Fruit fly (Drosophila melanogaster) whole organism, embryonic: ENCODE measurements around the gene CG7579.

Experiments
- CG10267 ChIP-seq: fragments of 200-800 bp; sonication (Bioruptor generic); optimal IDR thresholded peaks from 2 replicates; lab custom pipeline; 2018; ENCODE audit warnings: missing biosample characterization, mild to moderate bottlenecking, missing genetic modification characterization, moderate library complexity
- CG10462 ChIP-seq: fragments of 200-800 bp; sonication (Bioruptor generic); optimal IDR thresholded peaks from 2 replicates; lab custom pipeline; 2016; ENCODE audit warnings: missing biosample characterization, missing genetic modification characterization
- CG10959 ChIP-seq: fragments of 200-800 bp; sonication (Bioruptor generic); IDR thresholded peaks from 2 replicates; pipeline ENCODE4 v1.3.6; 2022; ENCODE audit warnings: missing biosample characterization, missing genetic modification characterization
- CG12219 ChIP-seq: fragments of 200-800 bp; sonication (Bioruptor generic); optimal IDR thresholded peaks from 3 replicates; lab custom pipeline; 2018; ENCODE audit warnings: missing biosample characterization, mild to moderate bottlenecking, missing genetic modification characterization
- CG12744 ChIP-seq: fragments of 200-800 bp; sonication (Bioruptor generic); optimal IDR thresholded peaks from 2 replicates; lab custom pipeline; 2016; ENCODE audit warnings: missing biosample characterization, missing genetic modification characterization
- CG13775 ChIP-seq: fragments of 200-800 bp; sonication (Bioruptor generic); optimal IDR thresholded peaks from 3 replicates; lab custom pipeline; 2017; ENCODE audit warnings: missing biosample characterization, mild to moderate bottlenecking, missing genetic modification characterization
- CG15696 ChIP-seq: fragments of 200-800 bp; sonication (Bioruptor generic); optimal IDR thresholded peaks from 2 replicates; lab custom pipeline; 2019; ENCODE audit warnings: missing biosample characterization, mild to moderate bottlenecking, missing genetic modification characterization, moderate library complexity
- CG1603 ChIP-seq: fragments of 200-800 bp; sonication (Bioruptor generic); optimal IDR thresholded peaks from 2 replicates; lab custom pipeline; 2019; ENCODE audit warnings: missing biosample characterization, mild to moderate bottlenecking, missing genetic modification characterization, moderate library complexity
- CG16815 ChIP-seq: fragments of 200-800 bp; sonication (Bioruptor generic); optimal IDR thresholded peaks from 3 replicates; lab custom pipeline; 2017; ENCODE audit warnings: missing biosample characterization, mild to moderate bottlenecking, missing genetic modification characterization
- CG17361 ChIP-seq: fragments of 200-800 bp; sonication (Bioruptor generic); IDR thresholded peaks from 3 replicates; pipeline ENCODE4 v1.3.6; 2022; ENCODE audit warnings: missing biosample characterization, missing genetic modification characterization
- CG17568 ChIP-seq: fragments of 200-800 bp; sonication (Bioruptor generic); optimal IDR thresholded peaks from 2 replicates; lab custom pipeline; 2018; ENCODE audit warnings: missing biosample characterization, mild to moderate bottlenecking, missing genetic modification characterization, moderate library complexity
- CG18262 ChIP-seq: fragments of 200-800 bp; optimal IDR thresholded peaks from 3 replicates; lab custom pipeline; 2019; ENCODE audit warnings: missing biosample characterization, mild to moderate bottlenecking, missing genetic modification characterization, moderate library complexity
- CG31441 ChIP-seq: fragments of 200-800 bp; sonication (Bioruptor generic); IDR thresholded peaks from 2 replicates; pipeline ENCODE4 v1.3.6; 2022; ENCODE audit warnings: missing biosample characterization, missing genetic modification characterization
- CG5245 ChIP-seq: fragments of 200-800 bp; sonication (Bioruptor generic); optimal IDR thresholded peaks from 3 replicates; lab custom pipeline; 2016; ENCODE audit warnings: missing biosample characterization, missing genetic modification characterization
- CG6689 ChIP-seq: fragments of 200-800 bp; sonication (Bioruptor generic); IDR thresholded peaks from 2 replicates; pipeline ENCODE4 v1.3.6; 2022; ENCODE audit warnings: missing biosample characterization, missing genetic modification characterization
- CG6813 ChIP-seq: fragments of 200-800 bp; sonication (Bioruptor generic); optimal IDR thresholded peaks from 2 replicates; lab custom pipeline; 2017; ENCODE audit warnings: missing biosample characterization, missing genetic modification characterization, mild to moderate bottlenecking, moderate library complexity, missing genetic modification reagents
- CG7556 ChIP-seq: fragments of 200-800 bp; sonication (Bioruptor generic); optimal IDR thresholded peaks from 2 replicates; lab custom pipeline; 2017; ENCODE audit warnings: missing biosample characterization, mild to moderate bottlenecking, missing genetic modification characterization
- CG7839 ChIP-seq: fragments of 200-800 bp; sonication (Bioruptor generic); optimal IDR thresholded peaks from 3 replicates; lab custom pipeline; 2018; ENCODE audit warnings: missing biosample characterization, mild to moderate bottlenecking, missing genetic modification characterization, moderate library complexity
- CG8388 ChIP-seq: fragments of 200-800 bp; sonication (Bioruptor generic); optimal IDR thresholded peaks from 2 replicates; lab custom pipeline; 2019; ENCODE audit warnings: missing biosample characterization, mild to moderate bottlenecking, missing genetic modification characterization, moderate library complexity
- CG8924 ChIP-seq: fragments of 200-800 bp; optimal IDR thresholded peaks from 3 replicates; lab custom pipeline; 2019; ENCODE audit warnings: missing biosample characterization, mild to moderate bottlenecking, missing genetic modification characterization, moderate library complexity
- CG9215 ChIP-seq: fragments of 200-800 bp; sonication (Bioruptor generic); IDR thresholded peaks from 2 replicates; pipeline ENCODE4 v1.3.6; 2022; ENCODE audit warnings: missing biosample characterization, missing genetic modification characterization
- CG9727 ChIP-seq: fragments of 200-800 bp; sonication (Bioruptor generic); optimal IDR thresholded peaks from 3 replicates; lab custom pipeline; 2017; ENCODE audit warnings: missing biosample characterization, mild to moderate bottlenecking, missing genetic modification characterization
- CG9817 ChIP-seq: fragments of 200-800 bp; sonication (Bioruptor generic); optimal IDR thresholded peaks from 2 replicates; lab custom pipeline; 2018; ENCODE audit warnings: missing biosample characterization, mild to moderate bottlenecking, missing genetic modification characterization, moderate library complexity
- CoRest ChIP-seq: fragments of 200-800 bp; sonication (Bioruptor generic); optimal IDR thresholded peaks from 3 replicates; lab custom pipeline; 2018; ENCODE audit warnings: missing biosample characterization, mild to moderate bottlenecking, missing genetic modification characterization, moderate library complexity
- D19A ChIP-seq: fragments of 200-800 bp; optimal IDR thresholded peaks from 3 replicates; lab custom pipeline; 2019; ENCODE audit warnings: missing biosample characterization, mild to moderate bottlenecking, missing genetic modification characterization, moderate library complexity
- Gug ChIP-seq: fragments of 200-800 bp; sonication (Bioruptor generic); IDR thresholded peaks from 4 replicates; pipeline ENCODE4 v1.3.6; 2022; ENCODE audit warnings: missing biosample characterization, missing genetic modification characterization
- Hr3 ChIP-seq: fragments of 200-800 bp; sonication (Bioruptor generic); optimal IDR thresholded peaks from 3 replicates; lab custom pipeline; 2016; ENCODE audit warnings: missing biosample characterization, missing genetic modification characterization
- Neu2 ChIP-seq: fragments of 200-800 bp; sonication (Bioruptor generic); optimal IDR thresholded peaks from 3 replicates; lab custom pipeline; 2016; ENCODE audit warnings: missing biosample characterization, missing genetic modification characterization, borderline replicate concordance
- Spps ChIP-seq: fragments of 200-800 bp; sonication (Bioruptor generic); optimal IDR thresholded peaks from 2 replicates; lab custom pipeline; 2018; ENCODE audit warnings: missing biosample characterization, mild to moderate bottlenecking, missing genetic modification characterization
- Xrp1 ChIP-seq: fragments of 200-800 bp; sonication (Bioruptor generic); IDR thresholded peaks from 2 replicates; pipeline ENCODE4 v1.3.6; 2022; ENCODE audit warnings: missing biosample characterization, missing genetic modification characterization
- YL-1 ChIP-seq: fragments of 200-800 bp; sonication (Bioruptor generic); optimal IDR thresholded peaks from 3 replicates; lab custom pipeline; 2017; ENCODE audit warnings: missing biosample characterization, mild to moderate bottlenecking, missing genetic modification characterization
- ac ChIP-seq: fragments of 200-800 bp; sonication (Bioruptor generic); optimal IDR thresholded peaks from 3 replicates; lab custom pipeline; 2017; ENCODE audit warnings: missing biosample characterization, mild to moderate bottlenecking, missing genetic modification characterization
- ara ChIP-seq: fragments of 200-800 bp; sonication (Bioruptor generic); IDR thresholded peaks from 2 replicates; pipeline ENCODE4 v1.3.6; 2022; ENCODE audit warnings: missing biosample characterization, missing genetic modification characterization
- az2 ChIP-seq: fragments of 200-800 bp; sonication (Bioruptor generic); optimal IDR thresholded peaks from 3 replicates; lab custom pipeline; 2016; ENCODE audit warnings: missing biosample characterization, missing genetic modification characterization
- crc ChIP-seq: fragments of 200-800 bp; sonication (Bioruptor generic); optimal IDR thresholded peaks from 2 replicates; lab custom pipeline; 2016; ENCODE audit warnings: missing biosample characterization, missing genetic modification characterization
- hb ChIP-seq: fragments of 200-800 bp; sonication (Bioruptor generic); IDR thresholded peaks from 3 replicates; pipeline ENCODE4 v1.3.6; 2022; ENCODE audit warnings: missing biosample characterization, missing genetic modification characterization; ENCODE audit not compliant: partially characterized antibody
- klu ChIP-seq: fragments of 200-800 bp; sonication (Bioruptor generic); IDR thresholded peaks from 2 replicates; pipeline ENCODE4 v1.3.6; 2022; ENCODE audit warnings: missing biosample characterization, missing genetic modification characterization
- lola ChIP-seq, 3 experiments: fragments of >200 bp in 2 of 3; fragments of 200-800 bp in 1 of 3; sonication (Bioruptor generic) in 1 of 3; optimal IDR thresholded peaks; 2 replicates each; lab custom pipeline; 2017 to 2019; ENCODE audit warnings: missing biosample characterization in 3 of 3, missing genetic modification characterization in 3 of 3, mild to moderate bottlenecking in 1 of 3, moderate library complexity in 1 of 3
- nmo ChIP-seq: fragments of 200-800 bp; sonication (Bioruptor generic); optimal IDR thresholded peaks from 2 replicates; lab custom pipeline; 2018; ENCODE audit warnings: missing biosample characterization, mild to moderate bottlenecking, missing genetic modification characterization, moderate library complexity
- phol ChIP-seq: fragments of 200-800 bp; sonication (Bioruptor generic); optimal IDR thresholded peaks from 3 replicates; lab custom pipeline; 2018; ENCODE audit warnings: missing biosample characterization, mild to moderate bottlenecking, missing genetic modification characterization, moderate library complexity
- prd ChIP-seq, 3 experiments: fragments of >200 bp in 2 of 3; fragments of 200-800 bp in 1 of 3; sonication (Bioruptor generic) in 1 of 3; optimal IDR thresholded peaks in 2 of 3; IDR thresholded peaks in 1 of 3; 2 replicates in 2 of 3; 3 replicates in 1 of 3; pipeline versions ENCODE4 v1.3.6 to Lab custom; 2017 to 2022; ENCODE audit warnings: missing biosample characterization in 1 of 3, missing genetic modification characterization in 1 of 3
- sens ChIP-seq: fragments of 200-800 bp; sonication (Bioruptor generic); peaks from one replicate; lab custom pipeline; 2016; ENCODE audit warnings: missing biosample characterization, missing genetic modification characterization
- sens-2 ChIP-seq: fragments of 200-800 bp; sonication (Bioruptor generic); IDR thresholded peaks from 2 replicates; pipeline ENCODE4 v1.3.6; 2022; ENCODE audit warnings: missing biosample characterization, missing genetic modification characterization
- tgo ChIP-seq: fragments of 200-800 bp; sonication (Bioruptor generic); IDR thresholded peaks from 3 replicates; pipeline ENCODE4 v1.3.6; 2022; ENCODE audit warnings: missing biosample characterization, missing genetic modification characterization
- tll ChIP-seq, 2 experiments: fragments of 200-800 bp in 1 of 2; fragments of >200 bp in 1 of 2; sonication (Bioruptor generic) in 1 of 2; optimal IDR thresholded peaks; 2 replicates each; lab custom pipeline; 2017 to 2019; ENCODE audit warnings: missing biosample characterization in 2 of 2, missing genetic modification characterization in 2 of 2, mild to moderate bottlenecking in 1 of 2, moderate library complexity in 1 of 2
- trem ChIP-seq: fragments of 200-800 bp; optimal IDR thresholded peaks from 3 replicates; lab custom pipeline; 2019; ENCODE audit warnings: missing biosample characterization, mild to moderate bottlenecking, missing genetic modification characterization, moderate library complexity
- twi ChIP-seq: fragments of 200-800 bp; optimal IDR thresholded peaks from 2 replicates; lab custom pipeline; 2019; ENCODE audit warnings: missing biosample characterization, mild to moderate bottlenecking, missing genetic modification characterization, moderate library complexity
- zen ChIP-seq: fragments of 200-800 bp; sonication (Bioruptor generic); optimal IDR thresholded peaks from 3 replicates; lab custom pipeline; 2018; ENCODE audit warnings: missing biosample characterization, mild to moderate bottlenecking, missing genetic modification characterization, moderate library complexity
- zf30C ChIP-seq: fragments of 200-800 bp; sonication (Bioruptor generic); optimal IDR thresholded peaks from 3 replicates; lab custom pipeline; 2018; ENCODE audit warnings: missing biosample characterization, mild to moderate bottlenecking, missing genetic modification characterization

CG7579 gene

DNA sequence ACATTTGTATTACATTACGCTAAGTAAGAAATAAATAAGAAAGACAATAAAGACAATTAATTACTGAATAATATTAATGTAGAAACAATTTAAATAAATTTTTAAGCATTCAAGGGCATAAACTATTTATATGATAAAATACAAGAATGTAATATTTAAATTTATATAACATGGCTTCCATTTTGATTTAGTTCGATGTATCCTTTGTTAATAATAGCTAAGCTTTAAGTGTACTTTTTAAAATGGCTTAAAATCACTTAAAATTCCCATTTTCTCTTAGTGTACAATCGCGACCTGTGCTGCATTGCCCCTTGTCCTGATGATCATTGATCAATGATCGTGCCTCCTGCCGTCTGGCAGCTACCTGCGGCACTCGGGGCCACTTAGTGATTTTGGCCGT, 12.8 kb downstream of the CG7579 start (continued):
- TF ChIP-seq CG5245 (GFP tag; lab: Kevin White, UChicago) (no peak), zf30C (GFP tag; lab: Kevin White, UChicago) (peak; percentile 83), CG9727 (GFP tag; lab: Kevin White, UChicago) (peak; percentile 81), D19A (tag; lab: Kevin White, UChicago) (peak; percentile 34), sens (GFP tag; lab: Kevin White, UChicago) (peak; percentile 42), CG17361 (GFP tag; lab: Robert Waterston, UW) (peak; percentile 72), CG8924 (peak; percentile 56), trem (tag; lab: Kevin White, UChicago) (peak; percentile 8), Xrp1 (GFP tag; lab: Robert Waterston, UW) (peak; percentile 66; the same call in 1 of the 2 replicates), tll (GFP tag; optimal IDR thresholded peaks at IDR 0.05; lab: Kevin White, UChicago) (peak in 1 of 2 experiments; percentile 3), zen (tag; lab: Kevin White, UChicago) (peak; percentile 73), prd (optimal IDR thresholded peaks at IDR 0.05; lab: Kevin White, UChicago) (no peak), prd (GFP tag; IDR thresholded peaks at IDR 0.05; lab: Robert Waterston, UW) (peak; percentile 40; the same call in 1 of the 3 replicates), CG10462 (GFP tag; lab: Kevin White, UChicago) (no peak), CG12744 (GFP tag; lab: Kevin White, UChicago) (no peak), CG15696 (peak; percentile 80), CG18262 (tag; lab: Kevin White, UChicago) (peak; percentile 81), Gug (GFP tag; lab: Robert Waterston, UW) (no peak), hb (GFP tag; lab: Robert Waterston, UW) (no peak), CG7839 (tag; lab: Kevin White, UChicago) (peak; percentile 12), az2 (GFP tag; lab: Kevin White, UChicago) (peak; percentile 12), CG9215 (no peak), CG7556 (GFP tag; lab: Kevin White, UChicago) (peak; percentile 6), CG16815 (GFP tag; lab: Kevin White, UChicago) (peak; percentile 27), CG6813 (peak; percentile 25), sens-2 (GFP tag; lab: Robert Waterston, UW) (no peak), Hr3 (GFP tag; lab: Kevin White, UChicago) (peak; percentile 9), CG8388 (GFP tag; lab: Kevin White, UChicago) (peak; percentile 19), CG17568 (GFP tag; lab: Kevin White, UChicago) (no peak), phol (tag; lab: Kevin White, UChicago) (peak; percentile 48), CoRest (tag; lab: Kevin White, UChicago) (peak; percentile 37), CG1603 (tag; lab: Kevin White, UChicago) (no peak), lola (GFP tag; optimal IDR thresholded peaks at IDR 0.05; lab: Kevin White, UChicago) (peak in 1 of 3 experiments; percentile 86), ac (GFP tag; lab: Kevin White, UChicago) (peak; percentile 68), ara (0 out of 2 replicates have a peak, but pooled peaks have one; percentile 24), CG6689 (GFP tag; lab: Robert Waterston, UW) (0 out of 2 replicates have a peak, but pooled peaks have one; percentile 13), Spps (tag; lab: Kevin White, UChicago) (peak; percentile 10), CG12219 (GFP tag; lab: Kevin White, UChicago) (no peak), nmo (GFP tag; lab: Kevin White, UChicago) (peak; percentile 37), YL-1 (GFP tag; lab: Kevin White, UChicago) (no peak), klu (no peak), CG10959 (GFP tag; lab: Robert Waterston, UW) (peak; percentile 48; the same call in 1 of the 2 replicates), CG10267 (tag; lab: Kevin White, UChicago) (peak; percentile 62), twi (tag; lab: Kevin White, UChicago) (peak; percentile 4), tgo (GFP tag; lab: Robert Waterston, UW) (no peak), CG13775 (GFP tag; lab: Kevin White, UChicago) (peak; percentile 35), crc (GFP tag; lab: Kevin White, UChicago) (no peak), CG31441 (GFP tag; lab: Robert Waterston, UW) (peak; percentile 48), Neu2 (GFP tag; lab: Kevin White, UChicago) (no peak), CG9817 (tag; lab: Kevin White, UChicago) (no peak)
